Worm (Caenorhabditis elegans) whole organism, L4 larva: ENCODE measurements around the gene ZK512.1.

ENCODE experiments used
- F26F4.8 ChIP-seq: fragments of 200-800 bp; sonication (Bioruptor generic); conservative IDR thresholded peaks from 2 replicates; pipeline ENCODE4 v1.3.6; 2022; ENCODE audit warnings: missing genetic modification characterization, missing compliant biosample characterization
- F44E2.7 ChIP-seq: fragments of 200-800 bp; sonication (Bioruptor generic); IDR thresholded peaks from 2 replicates; pipeline ENCODE4 v2.1.2; 2022; ENCODE audit warnings: missing genetic modification characterization, missing compliant biosample characterization
- Y48G9A.11 ChIP-seq: fragments of 200-800 bp; sonication (Bioruptor generic); IDR thresholded peaks from 2 replicates; pipeline ENCODE4 v1.3.6; 2022; ENCODE audit warnings: missing genetic modification reagents, missing genetic modification characterization, missing compliant biosample characterization
- Y5F2A.4 ChIP-seq: fragments of 200-800 bp; sonication (Bioruptor generic); optimal IDR thresholded peaks from 2 replicates; lab custom pipeline; 2018; ENCODE audit warnings: mild to moderate bottlenecking, missing genetic modification characterization, missing compliant biosample characterization
- aha-1 ChIP-seq: fragments of 150-350 bp; peaks from one replicate; lab custom pipeline; 2014; ENCODE audit warnings: missing biosample characterization, missing genetic modification characterization
- ceh-32 ChIP-seq: sonication (generic microtip); optimal IDR thresholded peaks from 2 replicates; lab custom pipeline; 2016; ENCODE audit warnings: mild to moderate bottlenecking, missing genetic modification characterization, missing compliant biosample characterization; ENCODE audit not compliant: poor library complexity
- ces-1 ChIP-seq: fragments of 150-350 bp; sonication (generic microtip); optimal IDR thresholded peaks from 4 replicates; lab custom pipeline; 2014; ENCODE audit warnings: missing biosample characterization, missing genetic modification reagents, missing genetic modification characterization
- ctbp-1 ChIP-seq: fragments of 200-800 bp; sonication (Bioruptor generic); IDR thresholded peaks from 2 replicates; pipeline ENCODE4 v1.3.6; 2022; ENCODE audit warnings: missing genetic modification reagents, missing genetic modification characterization, missing compliant biosample characterization
- daf-16 ChIP-seq, 3 experiments: sonication (generic microtip); optimal IDR thresholded peaks; 2 replicates each; lab custom pipeline; 2016 to 2017; ENCODE audit warnings: missing genetic modification characterization in 3 of 3, missing genetic modification reagents in 3 of 3, mild to moderate bottlenecking in 2 of 3, missing compliant biosample characterization in 2 of 3, missing biosample characterization in 1 of 3, moderate library complexity in 1 of 3
- dve-1 ChIP-seq: sonication (generic microtip); optimal IDR thresholded peaks from 2 replicates; lab custom pipeline; 2017; ENCODE audit warnings: antibody characterized with exemption, mild to moderate bottlenecking, missing genetic modification characterization, missing compliant biosample characterization; ENCODE audit not compliant: insufficient read depth
- fkh-10 ChIP-seq: fragments of 150-350 bp; optimal IDR thresholded peaks from 2 replicates; lab custom pipeline; 2014; ENCODE audit warnings: missing biosample characterization, missing genetic modification reagents, missing genetic modification characterization
- fos-1 ChIP-seq: fragments of 150-350 bp; optimal IDR thresholded peaks from 2 replicates; lab custom pipeline; 2014; ENCODE audit warnings: missing biosample characterization, missing genetic modification characterization
- gei-8 ChIP-seq: fragments of 200-800 bp; sonication (Bioruptor generic); optimal IDR thresholded peaks from 2 replicates; lab custom pipeline; 2018; ENCODE audit warnings: mild to moderate bottlenecking, missing genetic modification characterization, missing compliant biosample characterization
- hlh-11 ChIP-seq: fragments of 200-800 bp; sonication (Bioruptor generic); optimal IDR thresholded peaks from 2 replicates; lab custom pipeline; 2018; ENCODE audit warnings: mild to moderate bottlenecking, missing genetic modification characterization, missing compliant biosample characterization
- hlh-30 ChIP-seq: sonication (generic microtip); optimal IDR thresholded peaks from 2 replicates; lab custom pipeline; 2017; ENCODE audit warnings: antibody characterized with exemption, mild to moderate bottlenecking, missing genetic modification characterization, missing compliant biosample characterization; ENCODE audit not compliant: insufficient read depth
- lin-1 ChIP-seq: fragments of 200-800 bp; sonication (Bioruptor generic); IDR thresholded peaks from 2 replicates; pipeline ENCODE4 v1.3.6; 2022; ENCODE audit warnings: missing genetic modification reagents, missing genetic modification characterization, missing compliant biosample characterization
- lin-38 ChIP-seq: fragments of 200-800 bp; sonication (Bioruptor generic); IDR thresholded peaks from 2 replicates; pipeline ENCODE4 v1.3.6; 2022; ENCODE audit warnings: missing genetic modification reagents, missing genetic modification characterization, missing compliant biosample characterization
- lir-3 ChIP-seq: sonication (generic microtip); optimal IDR thresholded peaks from 2 replicates; lab custom pipeline; 2016; ENCODE audit warnings: mild to moderate bottlenecking, missing genetic modification characterization, missing compliant biosample characterization
- madf-9 ChIP-seq: fragments of 200-800 bp; sonication (Bioruptor generic); conservative IDR thresholded peaks from 2 replicates; pipeline ENCODE4 v1.3.6; 2022; ENCODE audit warnings: missing genetic modification reagents, missing genetic modification characterization, missing compliant biosample characterization
- mdl-1 ChIP-seq, 2 experiments: fragments of 150-350 bp in 1 of 2; sonication (generic microtip) in 1 of 2; optimal IDR thresholded peaks; 2 replicates each; lab custom pipeline; 2014 to 2017; ENCODE audit warnings: missing biosample characterization in 2 of 2, missing genetic modification characterization in 2 of 2
- mep-1 ChIP-seq: fragments of 150-350 bp; sonication (generic microtip); optimal IDR thresholded peaks from 3 replicates; lab custom pipeline; 2014; ENCODE audit warnings: missing biosample characterization, missing genetic modification characterization
- nhr-11 ChIP-seq: fragments of 150-350 bp; optimal IDR thresholded peaks from 2 replicates; lab custom pipeline; 2014; ENCODE audit warnings: missing biosample characterization, missing genetic modification characterization
- nhr-25 ChIP-seq: sonication (generic microtip); optimal IDR thresholded peaks from 2 replicates; lab custom pipeline; 2017; ENCODE audit warnings: missing genetic modification characterization, mild to moderate bottlenecking, missing compliant biosample characterization, antibody characterized with exemption, moderate library complexity, borderline replicate concordance; ENCODE audit not compliant: insufficient read depth
- nhr-28 ChIP-seq: fragments of 150-350 bp; optimal IDR thresholded peaks from 2 replicates; lab custom pipeline; 2014; ENCODE audit warnings: missing biosample characterization, missing genetic modification characterization
- nhr-76 ChIP-seq: fragments of 150-350 bp; optimal IDR thresholded peaks from 2 replicates; lab custom pipeline; 2014; ENCODE audit warnings: missing biosample characterization, missing genetic modification characterization
- saeg-2 ChIP-seq: fragments of 200-800 bp; sonication (Bioruptor generic); IDR thresholded peaks from 2 replicates; pipeline ENCODE4 v1.3.6; 2022; ENCODE audit warnings: missing genetic modification reagents, missing genetic modification characterization, missing compliant biosample characterization
- set-16 ChIP-seq: fragments of 200-800 bp; sonication (Bioruptor generic); IDR thresholded peaks from 2 replicates; pipeline ENCODE4 v1.3.6; 2022; ENCODE audit warnings: missing genetic modification reagents, missing genetic modification characterization, missing compliant biosample characterization
- skn-1 ChIP-seq: fragments of 150-350 bp; optimal IDR thresholded peaks from 2 replicates; lab custom pipeline; 2014; ENCODE audit warnings: missing biosample characterization, missing genetic modification characterization
- unc-62 ChIP-seq, 3 experiments: fragments of 150-350 bp in 1 of 3; sonication (generic microtip); optimal IDR thresholded peaks in 2 of 3; peaks in 1 of 3; 1 replicate in 1 of 3; 2 replicates in 2 of 3; lab custom pipeline; 2014 to 2017; ENCODE audit warnings: missing biosample characterization in 3 of 3, missing genetic modification characterization in 3 of 3, missing genetic modification reagents in 3 of 3, missing genotype in 1 of 3
- zip-2 ChIP-seq: fragments of 150-350 bp; optimal IDR thresholded peaks from 2 replicates; lab custom pipeline; 2014; ENCODE audit warnings: missing biosample characterization, missing genetic modification characterization
- ztf-11 ChIP-seq: fragments of 150-350 bp; optimal IDR thresholded peaks from 2 replicates; lab custom pipeline; 2014; ENCODE audit warnings: missing biosample characterization, missing genetic modification characterization

ZK512.1 gene

DNA sequence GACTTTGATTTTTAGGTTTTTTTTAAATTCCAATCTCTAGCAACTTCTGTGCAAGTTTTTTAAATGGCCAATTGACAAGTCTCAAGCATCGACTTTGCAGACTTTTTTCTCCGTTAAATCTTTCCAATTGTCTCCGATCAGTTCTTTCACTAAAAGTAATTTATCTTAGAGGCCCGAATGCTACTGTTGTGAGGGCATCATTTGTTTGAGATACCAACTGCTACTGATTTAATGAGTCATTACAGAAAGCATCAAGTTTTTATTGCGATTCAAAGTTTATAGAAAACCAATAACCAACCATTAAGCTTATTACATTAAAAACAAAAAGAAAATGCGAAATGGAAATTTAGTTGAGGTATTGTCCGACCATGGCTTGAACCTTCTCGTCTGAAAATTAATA is 34.6 kb upstream of the ZK512.1 start:
- peak; percentile 22 for TF ChIP-seq aha-1
- no peak for TF ChIP-seq saeg-2 (GFP tag; lab: Robert Waterston, UW)
- TF ChIP-seq, all 104 proteins: peak for 1

DNA sequence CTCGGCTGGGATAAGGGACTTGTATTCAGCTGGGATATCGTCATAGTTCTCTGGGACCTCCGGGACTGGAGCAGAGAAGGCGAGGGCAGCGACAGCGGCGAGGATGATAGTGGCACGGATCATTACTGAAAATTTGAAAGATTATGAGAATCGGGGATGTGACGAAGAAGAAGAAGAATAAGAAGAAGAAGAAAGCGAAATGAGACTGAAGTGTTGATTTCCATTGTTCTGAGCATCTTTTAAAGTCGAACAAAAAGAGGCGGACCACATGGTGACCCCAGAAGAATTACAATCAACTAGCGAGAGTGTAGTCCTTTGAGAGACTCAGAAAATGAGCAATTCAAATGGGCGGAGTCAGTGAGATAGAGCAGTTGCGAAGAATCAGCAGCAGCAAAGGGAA is 33.7 kb upstream of the ZK512.1 start, which contains the start of gene far-1:
far-1 (minus strand) TSS at position 125 of the 400 bp plus-strand sequence.
- TF ChIP-seq Y5F2A.4 (GFP tag; lab: Kevin White, UChicago) (no peak), unc-62 (GFP tag; optimal IDR thresholded peaks at IDR 0.05 in 1 of 2; lab: Kevin White, UChicago) (peak in 1 of 2 experiments; percentile 48), unc-62 (tag; optimal IDR thresholded peaks at IDR 0.05; lab: Kevin White, UChicago) (no peak), F26F4.8 (GFP tag; lab: Robert Waterston, UW) (no peak)

DNA sequence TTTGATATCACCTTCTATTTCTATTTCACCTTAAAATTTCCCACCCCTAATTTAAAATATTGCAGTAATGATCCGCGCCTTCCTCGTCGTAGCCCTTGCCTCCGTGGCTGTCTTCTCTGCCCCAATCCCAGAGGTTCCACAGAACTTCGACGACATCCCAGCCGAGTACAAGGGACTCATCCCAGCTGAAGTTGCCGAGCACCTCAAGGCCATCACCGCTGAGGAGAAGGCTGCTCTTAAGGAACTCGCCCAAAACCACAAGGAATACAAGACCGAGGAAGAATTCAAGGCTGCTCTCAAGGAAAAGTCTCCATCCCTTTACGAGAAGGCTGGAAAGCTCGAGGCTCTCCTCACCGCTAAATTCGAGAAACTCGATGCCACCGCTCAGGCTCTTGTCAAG is 33.0 kb upstream of the ZK512.1 start, which contains the start of gene far-2:
far-2 (plus strand) TSS at position 66 of the 400 bp plus-strand sequence.
- peak in 1 of 2 experiments; percentile 16 for TF ChIP-seq unc-62 (GFP tag; optimal IDR thresholded peaks at IDR 0.05 in 1 of 2; lab: Kevin White, UChicago)
- TF ChIP-seq unc-62 (tag; optimal IDR thresholded peaks at IDR 0.05; lab: Kevin White, UChicago): no peak
- no peak for TF ChIP-seq Y48G9A.11 (GFP tag; lab: Robert Waterston, UW)
- TF ChIP-seq nhr-25 (tag; lab: Kevin White, UChicago): no peak
- TF ChIP-seq hlh-30 (tag; lab: Kevin White, UChicago): no peak
- TF ChIP-seq set-16 (GFP tag; lab: Robert Waterston, UW): peak; percentile 75
- no peak for TF ChIP-seq F44E2.7 (GFP tag; lab: Robert Waterston, UW)
- TF ChIP-seq nhr-11: no peak
- no peak for TF ChIP-seq skn-1 (tag; lab: Kevin White, UChicago)
- no peak for TF ChIP-seq ceh-32 (tag; lab: Kevin White, UChicago)
- TF ChIP-seq nhr-76 (tag; lab: Kevin White, UChicago): no peak

DNA sequence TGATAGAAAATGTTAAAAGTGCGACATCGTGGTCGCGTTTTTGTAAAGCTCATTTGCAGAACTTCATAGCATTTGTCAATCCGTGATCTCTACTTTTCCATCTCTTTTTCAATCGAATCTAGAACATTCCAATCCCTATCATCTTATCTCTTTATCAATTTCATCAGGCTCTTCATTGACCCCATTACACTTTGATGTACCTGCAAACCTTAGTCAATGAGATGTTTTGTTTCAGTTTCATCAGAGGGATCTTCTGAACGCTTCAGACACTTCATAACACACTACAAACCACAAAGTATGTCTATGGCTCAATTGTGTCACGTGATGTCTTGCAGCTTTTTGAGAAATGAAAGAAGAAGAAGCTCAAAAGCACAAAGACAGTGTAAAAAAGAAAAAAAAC is 31.6 kb upstream of the ZK512.1 start:
- TF ChIP-seq nhr-28 (tag; lab: Kevin White, UChicago): peak; percentile 59
- peak; percentile 16 for TF ChIP-seq hlh-30 (tag; lab: Kevin White, UChicago)
- no peak for TF ChIP-seq ctbp-1 (GFP tag; lab: Robert Waterston, UW)
- peak in 1 of 2 experiments; percentile 84 for TF ChIP-seq unc-62 (GFP tag; optimal IDR thresholded peaks at IDR 0.05 in 1 of 2; lab: Kevin White, UChicago)
- TF ChIP-seq unc-62 (tag; optimal IDR thresholded peaks at IDR 0.05; lab: Kevin White, UChicago): no peak
- peak in 1 of 2 experiments; percentile 75 for TF ChIP-seq daf-16 (GFP tag; optimal IDR thresholded peaks at IDR 0.05; lab: Kevin White, UChicago)
- TF ChIP-seq daf-16 (tag; optimal IDR thresholded peaks at IDR 0.05; lab: Kevin White, UChicago): no peak
- TF ChIP-seq dve-1: no peak
- TF ChIP-seq ces-1 (GFP tag; lab: Kevin White, UChicago): no peak
- TF ChIP-seq fos-1 (tag; lab: Kevin White, UChicago): no peak
- TF ChIP-seq lir-3 (tag; lab: Kevin White, UChicago): no peak
- no peak for TF ChIP-seq nhr-11
- TF ChIP-seq zip-2 (tag; lab: Kevin White, UChicago): no peak
- peak; percentile 52 for TF ChIP-seq hlh-11 (tag; lab: Kevin White, UChicago)
- no peak for TF ChIP-seq fkh-10 (GFP tag; lab: Kevin White, UChicago)
- no peak for TF ChIP-seq lin-1 (GFP tag; lab: Robert Waterston, UW)
- no peak for TF ChIP-seq gei-8 (GFP tag; lab: Kevin White, UChicago)
- TF ChIP-seq madf-9 (GFP tag; lab: Robert Waterston, UW): no peak
- TF ChIP-seq aha-1: peak; percentile 69
- TF ChIP-seq mdl-1 (tag; optimal IDR thresholded peaks at IDR 0.05; lab: Kevin White, UChicago): no peak

DNA sequence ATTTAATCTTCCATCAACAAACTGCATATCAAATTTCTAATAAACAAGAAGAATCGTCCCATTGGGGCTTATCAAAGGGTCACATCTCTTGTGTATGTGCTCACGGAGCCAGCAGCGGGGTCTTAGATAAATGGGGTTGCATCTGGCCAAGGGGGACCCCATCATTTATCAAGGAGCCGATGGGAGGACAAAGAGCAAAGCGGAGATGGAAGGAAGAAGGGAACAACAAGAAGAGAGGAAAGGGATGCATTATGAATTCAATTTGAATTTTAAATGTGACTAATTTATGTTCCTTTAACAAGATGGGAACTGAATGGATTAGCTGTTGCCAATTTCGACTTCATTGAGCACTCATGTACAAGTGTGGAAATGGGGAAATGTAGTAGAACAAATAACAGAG is 30.4 kb upstream of the ZK512.1 start:
- TF ChIP-seq lin-38 (GFP tag; lab: Robert Waterston, UW) (no peak), ztf-11 (tag; lab: Kevin White, UChicago) (no peak), hlh-11 (tag; lab: Kevin White, UChicago) (peak; percentile 2), daf-16 (GFP tag; optimal IDR thresholded peaks at IDR 0.05; lab: Kevin White, UChicago) (peak in 1 of 2 experiments; percentile 50), daf-16 (tag; optimal IDR thresholded peaks at IDR 0.05; lab: Kevin White, UChicago) (peak; percentile 78), set-16 (GFP tag; lab: Robert Waterston, UW) (no peak), nhr-76 (tag; lab: Kevin White, UChicago) (no peak), mep-1 (tag; lab: Kevin White, UChicago) (peak; percentile 6)
